Worm (Caenorhabditis elegans) whole organism, L4 larva: ENCODE measurements around the gene nspc-5.
A peak's percentile ranks its signal among the peaks of the same experiment; 100 is the strongest.

ENCODE experiments used
- F26F4.8 ChIP-seq: fragments of 200-800 bp; sonication (Bioruptor generic); conservative IDR thresholded peaks from 2 replicates; pipeline ENCODE4 v1.3.6; 2022; ENCODE audit warnings: missing genetic modification characterization, missing compliant biosample characterization
- F37D6.2 ChIP-seq: sonication (generic microtip); optimal IDR thresholded peaks from 2 replicates; lab custom pipeline; 2016; ENCODE audit warnings: mild to moderate bottlenecking, missing genetic modification characterization, missing compliant biosample characterization
- R02D3.7 ChIP-seq: fragments of 150-350 bp; sonication (generic microtip); optimal IDR thresholded peaks from 3 replicates; lab custom pipeline; 2014; ENCODE audit warnings: missing biosample characterization, missing genetic modification characterization
- T20F7.1 ChIP-seq: fragments of 200-800 bp; sonication (Bioruptor generic); optimal IDR thresholded peaks from 2 replicates; lab custom pipeline; 2018; ENCODE audit warnings: mild to moderate bottlenecking, missing genetic modification characterization, missing compliant biosample characterization
- Y105C5A.15 ChIP-seq: fragments of 200-800 bp; sonication (Bioruptor generic); IDR thresholded peaks from 2 replicates; pipeline ENCODE4 v1.3.6; 2022; ENCODE audit warnings: missing genetic modification characterization, missing compliant biosample characterization
- ZK337.2 ChIP-seq: fragments of 200-800 bp; sonication (Bioruptor generic); IDR thresholded peaks from 2 replicates; pipeline ENCODE4 v1.3.6; 2022; ENCODE audit warnings: missing genetic modification reagents, missing genetic modification characterization, missing compliant biosample characterization
- aha-1 ChIP-seq: fragments of 150-350 bp; peaks from one replicate; lab custom pipeline; 2014; ENCODE audit warnings: missing biosample characterization, missing genetic modification characterization
- arid-1 ChIP-seq: fragments of 200-800 bp; sonication (Bioruptor generic); conservative IDR thresholded peaks from 2 replicates; pipeline ENCODE4 v1.3.6; 2022; ENCODE audit warnings: missing genetic modification reagents, missing genetic modification characterization, missing compliant biosample characterization
- ceh-44 ChIP-seq: fragments of 200-800 bp; sonication (Bioruptor generic); IDR thresholded peaks from 2 replicates; pipeline ENCODE4 v1.3.6; 2022; ENCODE audit warnings: missing genetic modification reagents, missing genetic modification characterization, missing compliant biosample characterization
- cey-2 ChIP-seq: sonication (generic microtip); optimal IDR thresholded peaks from 3 replicates; lab custom pipeline; 2017; ENCODE audit warnings: missing genetic modification characterization, mild to moderate bottlenecking, missing compliant biosample characterization, antibody characterized with exemption, borderline replicate concordance; ENCODE audit not compliant: insufficient read depth
- ctbp-1 ChIP-seq: fragments of 200-800 bp; sonication (Bioruptor generic); IDR thresholded peaks from 2 replicates; pipeline ENCODE4 v1.3.6; 2022; ENCODE audit warnings: missing genetic modification reagents, missing genetic modification characterization, missing compliant biosample characterization
- daf-16 ChIP-seq, 3 experiments: sonication (generic microtip); optimal IDR thresholded peaks; 2 replicates each; lab custom pipeline; 2016 to 2017; ENCODE audit warnings: missing genetic modification characterization in 3 of 3, missing genetic modification reagents in 3 of 3, mild to moderate bottlenecking in 2 of 3, missing compliant biosample characterization in 2 of 3, missing biosample characterization in 1 of 3, moderate library complexity in 1 of 3
- daf-19 ChIP-seq: fragments of 200-800 bp; sonication (Bioruptor generic); conservative IDR thresholded peaks from 2 replicates; pipeline ENCODE4 v1.3.6; 2022; ENCODE audit warnings: missing genetic modification characterization, missing compliant biosample characterization
- dmd-6 ChIP-seq: fragments of 200-800 bp; sonication (Bioruptor generic); IDR thresholded peaks from 2 replicates; pipeline ENCODE4 v1.3.6; 2022; ENCODE audit warnings: missing genetic modification reagents, missing genetic modification characterization, missing compliant biosample characterization
- dmd-9 ChIP-seq: fragments of 200-800 bp; sonication (Bioruptor generic); IDR thresholded peaks from 2 replicates; pipeline ENCODE4 v1.3.6; 2022; ENCODE audit warnings: missing genetic modification reagents, missing genetic modification characterization, missing compliant biosample characterization
- dve-1 ChIP-seq: sonication (generic microtip); optimal IDR thresholded peaks from 2 replicates; lab custom pipeline; 2017; ENCODE audit warnings: antibody characterized with exemption, mild to moderate bottlenecking, missing genetic modification characterization, missing compliant biosample characterization; ENCODE audit not compliant: insufficient read depth
- egl-43 ChIP-seq: fragments of 200-800 bp; sonication (Bioruptor generic); IDR thresholded peaks from 2 replicates; pipeline ENCODE4 v1.3.6; 2022; ENCODE audit warnings: missing genetic modification reagents, missing genetic modification characterization, missing compliant biosample characterization
- fkh-10 ChIP-seq: fragments of 150-350 bp; optimal IDR thresholded peaks from 2 replicates; lab custom pipeline; 2014; ENCODE audit warnings: missing biosample characterization, missing genetic modification reagents, missing genetic modification characterization
- gei-8 ChIP-seq: fragments of 200-800 bp; sonication (Bioruptor generic); optimal IDR thresholded peaks from 2 replicates; lab custom pipeline; 2018; ENCODE audit warnings: mild to moderate bottlenecking, missing genetic modification characterization, missing compliant biosample characterization
- hif-1 ChIP-seq, 2 experiments: sonication (generic microtip); optimal IDR thresholded peaks; 2 replicates each; lab custom pipeline; 2016 to 2017; ENCODE audit warnings: missing compliant biosample characterization in 2 of 2, missing genetic modification characterization in 2 of 2, missing genetic modification reagents in 2 of 2, missing genotype in 2 of 2, mild to moderate bottlenecking in 1 of 2
- hlh-11 ChIP-seq: fragments of 200-800 bp; sonication (Bioruptor generic); optimal IDR thresholded peaks from 2 replicates; lab custom pipeline; 2018; ENCODE audit warnings: mild to moderate bottlenecking, missing genetic modification characterization, missing compliant biosample characterization
- hlh-30 ChIP-seq: sonication (generic microtip); optimal IDR thresholded peaks from 2 replicates; lab custom pipeline; 2017; ENCODE audit warnings: antibody characterized with exemption, mild to moderate bottlenecking, missing genetic modification characterization, missing compliant biosample characterization; ENCODE audit not compliant: insufficient read depth
- lim-7 ChIP-seq: fragments of 200-800 bp; sonication (Bioruptor generic); IDR thresholded peaks from 2 replicates; pipeline ENCODE4 v1.3.6; 2022; ENCODE audit warnings: missing genetic modification characterization, missing compliant biosample characterization
- lin-29 ChIP-seq: fragments of 200-800 bp; sonication (Bioruptor generic); IDR thresholded peaks from 2 replicates; pipeline ENCODE4 v1.3.6; 2022; ENCODE audit warnings: missing genetic modification reagents, missing genetic modification characterization, missing compliant biosample characterization
- lin-38 ChIP-seq: fragments of 200-800 bp; sonication (Bioruptor generic); IDR thresholded peaks from 2 replicates; pipeline ENCODE4 v1.3.6; 2022; ENCODE audit warnings: missing genetic modification reagents, missing genetic modification characterization, missing compliant biosample characterization
- mdl-1 ChIP-seq, 2 experiments: fragments of 150-350 bp in 1 of 2; sonication (generic microtip) in 1 of 2; optimal IDR thresholded peaks; 2 replicates each; lab custom pipeline; 2014 to 2017; ENCODE audit warnings: missing biosample characterization in 2 of 2, missing genetic modification characterization in 2 of 2
- mep-1 ChIP-seq: fragments of 150-350 bp; sonication (generic microtip); optimal IDR thresholded peaks from 3 replicates; lab custom pipeline; 2014; ENCODE audit warnings: missing biosample characterization, missing genetic modification characterization
- mxl-2 ChIP-seq: fragments of 200-800 bp; sonication (Bioruptor generic); conservative IDR thresholded peaks from 2 replicates; pipeline ENCODE4 v1.3.6; 2022; ENCODE audit warnings: missing genetic modification reagents, missing genetic modification characterization, missing compliant biosample characterization
- mxl-3 ChIP-seq: fragments of 200-800 bp; sonication (Bioruptor generic); optimal IDR thresholded peaks from 2 replicates; lab custom pipeline; 2018; ENCODE audit warnings: mild to moderate bottlenecking, missing genetic modification characterization, missing compliant biosample characterization
- nhr-102 ChIP-seq: sonication (generic microtip); optimal IDR thresholded peaks from 2 replicates; lab custom pipeline; 2016; ENCODE audit warnings: mild to moderate bottlenecking, missing genetic modification characterization, moderate library complexity, missing compliant biosample characterization
- nhr-25 ChIP-seq: sonication (generic microtip); optimal IDR thresholded peaks from 2 replicates; lab custom pipeline; 2017; ENCODE audit warnings: missing genetic modification characterization, mild to moderate bottlenecking, missing compliant biosample characterization, antibody characterized with exemption, moderate library complexity, borderline replicate concordance; ENCODE audit not compliant: insufficient read depth
- nhr-28 ChIP-seq: fragments of 150-350 bp; optimal IDR thresholded peaks from 2 replicates; lab custom pipeline; 2014; ENCODE audit warnings: missing biosample characterization, missing genetic modification characterization
- nhr-41 ChIP-seq: fragments of 200-800 bp; sonication (Bioruptor generic); IDR thresholded peaks from 2 replicates; pipeline ENCODE4 v1.3.6; 2022; ENCODE audit warnings: missing genetic modification reagents, missing genetic modification characterization, missing compliant biosample characterization
- nhr-48 ChIP-seq: sonication (generic microtip); optimal IDR thresholded peaks from 2 replicates; lab custom pipeline; 2016; ENCODE audit warnings: mild to moderate bottlenecking, missing genetic modification characterization, missing compliant biosample characterization
- nhr-77 ChIP-seq: fragments of 150-350 bp; optimal IDR thresholded peaks from 2 replicates; lab custom pipeline; 2014; ENCODE audit warnings: missing biosample characterization, missing genetic modification characterization
- pha-4 ChIP-seq, 2 experiments: fragments of 150-350 bp in 1 of 2; fragments of 200-800 bp in 1 of 2; sonication (Bioruptor generic) in 1 of 2; IDR thresholded peaks in 1 of 2; optimal IDR thresholded peaks in 1 of 2; 2 replicates each; pipeline versions ENCODE4 v1.3.6 to Lab custom; 2014 to 2022; ENCODE audit warnings: missing genetic modification characterization in 2 of 2, missing genetic modification reagents in 2 of 2, missing biosample characterization in 1 of 2, missing compliant biosample characterization in 1 of 2
- pqm-1 ChIP-seq: sonication (generic microtip); optimal IDR thresholded peaks from 2 replicates; lab custom pipeline; 2017; ENCODE audit warnings: missing biosample characterization, missing genetic modification characterization
- rbr-2 ChIP-seq: sonication (generic microtip); optimal IDR thresholded peaks from 2 replicates; lab custom pipeline; 2016; ENCODE audit warnings: missing genotype, missing genetic modification characterization, missing compliant biosample characterization
- saeg-2 ChIP-seq: fragments of 200-800 bp; sonication (Bioruptor generic); IDR thresholded peaks from 2 replicates; pipeline ENCODE4 v1.3.6; 2022; ENCODE audit warnings: missing genetic modification reagents, missing genetic modification characterization, missing compliant biosample characterization
- snpc-4 ChIP-seq: fragments of 150-350 bp; optimal IDR thresholded peaks from 2 replicates; lab custom pipeline; 2014; ENCODE audit warnings: missing biosample characterization, missing genetic modification characterization
- tag-97 ChIP-seq: fragments of 200-800 bp; sonication (Bioruptor generic); IDR thresholded peaks from 2 replicates; pipeline ENCODE4 v1.3.6; 2022; ENCODE audit warnings: missing genetic modification characterization, missing compliant biosample characterization
- unc-39 ChIP-seq: sonication (generic microtip); optimal IDR thresholded peaks from 2 replicates; lab custom pipeline; 2017; ENCODE audit warnings: missing biosample characterization, missing genetic modification characterization
- zfp-2 ChIP-seq: sonication (generic microtip); optimal IDR thresholded peaks from 2 replicates; lab custom pipeline; 2016; ENCODE audit warnings: mild to moderate bottlenecking, missing genetic modification characterization, missing compliant biosample characterization
- zip-11 ChIP-seq: fragments of 200-800 bp; sonication (Bioruptor generic); IDR thresholded peaks from 2 replicates; pipeline ENCODE4 v1.3.6; 2022; ENCODE audit warnings: missing genetic modification characterization, missing compliant biosample characterization
- zip-2 ChIP-seq: fragments of 150-350 bp; optimal IDR thresholded peaks from 2 replicates; lab custom pipeline; 2014; ENCODE audit warnings: missing biosample characterization, missing genetic modification characterization
- ztf-11 ChIP-seq: fragments of 150-350 bp; optimal IDR thresholded peaks from 2 replicates; lab custom pipeline; 2014; ENCODE audit warnings: missing biosample characterization, missing genetic modification characterization
- ztf-7 ChIP-seq: fragments of 150-350 bp; optimal IDR thresholded peaks from 2 replicates; lab custom pipeline; 2014; ENCODE audit warnings: missing biosample characterization, missing genetic modification characterization

The nspc-5 gene

ce11 chrX:8545971-8546442 lies 7.5 kb downstream of the nspc-5 start, which contains the start of gene sdha-1 (continued):
- TF ChIP-seq mdl-1 (tag; optimal IDR thresholded peaks at IDR 0.05; lab: Kevin White, UChicago) (peak; percentile 45 to 96), nhr-25 (peak; percentile 3), F26F4.8 (GFP tag; lab: Robert Waterston, UW) (no peak), lin-38 (GFP tag; lab: Robert Waterston, UW) (peak; percentile 75), fkh-10 (GFP tag; lab: Kevin White, UChicago) (peak; percentile 88), nhr-28 (peak; percentile 87), cey-2 (tag; lab: Kevin White, UChicago) (no peak), saeg-2 (GFP tag; lab: Robert Waterston, UW) (peak; percentile 64; the same call in 1 of the 2 replicates), ceh-44 (GFP tag; lab: Robert Waterston, UW) (no peak), T20F7.1 (GFP tag; lab: Kevin White, UChicago) (peak; percentile 69), unc-39 (tag; lab: Kevin White, UChicago) (no peak), hlh-30 (tag; lab: Kevin White, UChicago) (peak; percentile 94), tag-97 (GFP tag; lab: Robert Waterston, UW) (no peak), pqm-1 (peak; percentile 67), F37D6.2 (tag; lab: Kevin White, UChicago) (peak; percentile 55), ctbp-1 (GFP tag; lab: Robert Waterston, UW) (peak; percentile 79), nhr-48 (peak; percentile 59), hlh-11 (tag; lab: Kevin White, UChicago) (peak; percentile 96)

DNA sequence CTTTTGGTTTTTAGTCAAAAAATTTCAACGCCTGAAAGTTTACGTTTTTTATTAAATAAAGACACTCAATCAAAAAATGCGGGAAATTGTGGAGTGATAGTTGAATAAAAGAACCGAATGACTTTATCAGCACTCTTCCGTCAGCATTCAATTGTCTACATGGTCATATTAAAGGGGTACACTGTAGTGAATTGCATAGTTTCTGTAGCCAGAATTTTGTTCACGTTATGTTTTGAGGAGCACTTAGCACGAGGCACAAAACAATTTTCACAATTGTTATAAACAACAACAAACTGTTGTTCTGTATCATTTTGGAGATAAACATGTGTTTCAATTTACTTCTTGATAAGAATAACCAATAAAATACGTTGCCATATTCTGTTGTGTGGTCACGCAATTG lies 10.5 kb downstream of the nspc-5 start, which contains the start of gene D2021.4:
TSS of gene D2021.4 (minus strand) at position 48 of the 400 bp plus-strand sequence.
- TF ChIP-seq ztf-11 (tag; lab: Kevin White, UChicago) (no peak), mxl-2 (GFP tag; lab: Robert Waterston, UW) (no peak), snpc-4 (tag; lab: Kevin White, UChicago) (no peak), daf-16 (GFP tag; optimal IDR thresholded peaks at IDR 0.05; lab: Kevin White, UChicago) (no peak), daf-16 (tag; optimal IDR thresholded peaks at IDR 0.05; lab: Kevin White, UChicago) (peak; percentile 98), mdl-1 (tag; optimal IDR thresholded peaks at IDR 0.05; lab: Kevin White, UChicago) (peak in 1 of 2 experiments; percentile 35), lim-7 (GFP tag; lab: Robert Waterston, UW) (no peak), ZK337.2 (GFP tag; lab: Robert Waterston, UW) (no peak), lin-29 (GFP tag; lab: Robert Waterston, UW) (no peak), hif-1 (tag; optimal IDR thresholded peaks at IDR 0.05; lab: Kevin White, UChicago) (peak in 1 of 2 experiments; percentile 62), zfp-2 (tag; lab: Kevin White, UChicago) (no peak), T20F7.1 (GFP tag; lab: Kevin White, UChicago) (peak; percentile 4), nhr-102 (tag; lab: Kevin White, UChicago) (peak; percentile 27), Y105C5A.15 (GFP tag; lab: Robert Waterston, UW) (no peak), aha-1 (tag; lab: Kevin White, UChicago) (no peak), R02D3.7 (no peak), hlh-11 (tag; lab: Kevin White, UChicago) (peak; percentile 71), daf-19 (GFP tag; lab: Robert Waterston, UW) (no peak), zip-11 (GFP tag; lab: Robert Waterston, UW) (no peak), egl-43 (no peak), pha-4 (GFP tag; IDR thresholded peaks at IDR 0.05; lab: Robert Waterston, UW) (no peak), pha-4 (tag; optimal IDR thresholded peaks at IDR 0.05; lab: Kevin White, UChicago) (no peak), dmd-9 (no peak), nhr-77 (tag; lab: Kevin White, UChicago) (peak; percentile 50), nhr-41 (GFP tag; lab: Robert Waterston, UW) (no peak), arid-1 (GFP tag; lab: Robert Waterston, UW) (no peak), hlh-30 (tag; lab: Kevin White, UChicago) (peak; percentile 38), rbr-2 (tag; lab: Kevin White, UChicago) (no peak), dmd-6 (GFP tag; lab: Robert Waterston, UW) (peak; percentile 67), mxl-3 (no peak), mep-1 (tag; lab: Kevin White, UChicago) (peak; percentile 13), zip-2 (tag; lab: Kevin White, UChicago) (no peak), nhr-28 (peak; percentile 41), ztf-7 (tag; lab: Kevin White, UChicago) (peak; percentile 22), gei-8 (GFP tag; lab: Kevin White, UChicago) (no peak), dve-1 (tag; lab: Kevin White, UChicago) (peak; percentile 55)
